Worm (Caenorhabditis elegans): ENCODE measurements around the gene K08H2.10.

- TF ChIP-seq pha-4 (tag; optimal IDR thresholded peaks at IDR 0.05) = no peak
- TF ChIP-seq unc-55 (GFP tag; optimal IDR thresholded peaks at IDR 0.05) = no peak
- no peak for TF ChIP-seq unc-86 (tag; optimal IDR thresholded peaks at IDR 0.05)
- TF ChIP-seq ceh-6 (GFP tag; optimal IDR thresholded peaks at IDR 0.05) = no peak
- no peak for TF ChIP-seq dve-1 (tag; optimal IDR thresholded peaks at IDR 0.05)
- no peak for TF ChIP-seq ets-4 (tag; optimal IDR thresholded peaks at IDR 0.05)
- no peak for TF ChIP-seq fkh-6 (tag; optimal IDR thresholded peaks at IDR 0.05)
- no peak for TF ChIP-seq eyg-1 (tag; optimal IDR thresholded peaks at IDR 0.05)
- TF ChIP-seq nfya-1 (tag; optimal IDR thresholded peaks at IDR 0.05) = no peak
- TF ChIP-seq lim-6 (tag; optimal IDR thresholded peaks at IDR 0.05) = no peak
- TF ChIP-seq ttx-3 (tag; optimal IDR thresholded peaks at IDR 0.05) = no peak
- TF ChIP-seq C38D4.7 (GFP tag; optimal IDR thresholded peaks at IDR 0.05) = no peak
- no peak for TF ChIP-seq rnt-1 (tag; optimal IDR thresholded peaks at IDR 0.05)
Observed at ce11 chrX:13232259-13232658, 25.3 kb upstream of the K08H2.10 start, which contains the start of gene bgnt-1.5.
